Fruit fly (Drosophila melanogaster) whole organism, pupa: ENCODE data around the gene bond.

Experiments used
- CG4496 ChIP-seq: fragments of 200-800 bp; sonication (Bioruptor generic); IDR thresholded peaks from 3 replicates; pipeline ENCODE4 v1.3.6; 2022; ENCODE audit warnings: missing biosample characterization, missing genetic modification characterization
- CG8301 ChIP-seq: fragments of 200-800 bp; sonication (Bioruptor generic); optimal IDR thresholded peaks from 2 replicates; lab custom pipeline; 2018; ENCODE audit warnings: missing biosample characterization, mild to moderate bottlenecking, missing genetic modification characterization
- CG9948 ChIP-seq: fragments of 200-800 bp; sonication (Bioruptor generic); optimal IDR thresholded peaks from 2 replicates; lab custom pipeline; 2018; ENCODE audit warnings: missing biosample characterization, mild to moderate bottlenecking, missing genetic modification characterization, moderate library complexity
- Ets98B ChIP-seq: fragments of 200-800 bp; sonication (Bioruptor generic); IDR thresholded peaks from 2 replicates; pipeline ENCODE4 v1.3.6; 2022; ENCODE audit warnings: missing biosample characterization, missing genetic modification characterization
- Pif1A ChIP-seq: fragments of 200-800 bp; sonication (Bioruptor generic); optimal IDR thresholded peaks from 3 replicates; lab custom pipeline; 2016; ENCODE audit warnings: missing biosample characterization, missing genetic modification characterization
- rn ChIP-seq: fragments of 200-800 bp; sonication (Bioruptor generic); IDR thresholded peaks from 2 replicates; pipeline ENCODE4 v1.3.6; 2022; ENCODE audit warnings: missing biosample characterization, missing genetic modification characterization

- TF ChIP-seq CG4496 (GFP tag; lab: Robert Waterston, UW): peak; percentile 91
- no peak for TF ChIP-seq CG9948
- TF ChIP-seq Pif1A: no peak
- TF ChIP-seq rn (GFP tag; lab: Robert Waterston, UW): peak; percentile 55; the same call in 1 of the 2 replicates
- TF ChIP-seq CG8301: no peak
- TF ChIP-seq Ets98B (GFP tag; lab: Robert Waterston, UW): peak; percentile 92
Measured at dm6 chr3R:22597344-22597954, 47.0 kb downstream of the bond start.
